Worm (Caenorhabditis elegans): ENCODE results near the gene ing-3.

The ing-3 gene

ce11 chrII:13872191-13872889 lies 3.5 kb upstream of the ing-3 start, which contains the start of the genes cup-14 and ndub-8 (continued):
- TF ChIP-seq nfya-1 (tag; optimal IDR thresholded peaks at IDR 0.05; ENCODE audit: insufficient read depth), result peak; percentile 98
- peak; percentile 64 for TF ChIP-seq elt-2 (tag; optimal IDR thresholded peaks at IDR 0.05)
- TF ChIP-seq nhr-67 (tag; optimal IDR thresholded peaks at IDR 0.05), result no peak
- TF ChIP-seq ceh-9 (tag; optimal IDR thresholded peaks at IDR 0.05), result no peak
- peak; percentile 88 for TF ChIP-seq lin-39 (tag; optimal IDR thresholded peaks at IDR 0.05)
- peak; percentile 84 for TF ChIP-seq snpc-4 (tag; optimal IDR thresholded peaks at IDR 0.05)
- no peak for TF ChIP-seq aly-2 (tag; optimal IDR thresholded peaks at IDR 0.05)
- peak; percentile 3 for TF ChIP-seq skn-1 (tag; optimal IDR thresholded peaks at IDR 0.05)
- TF ChIP-seq jun-1 (tag; optimal IDR thresholded peaks at IDR 0.05), result peak; percentile 36
- peak; percentile 84 for TF ChIP-seq ama-1 (optimal IDR thresholded peaks at IDR 0.05)

- TF ChIP-seq nfya-1 (tag; optimal IDR thresholded peaks at IDR 0.05; ENCODE audit: insufficient read depth) (no peak), nhr-237 (tag; optimal IDR thresholded peaks at IDR 0.05) (no peak)
Observed at ce11 chrII:13877994-13878393, 2.2 kb downstream of the ing-3 start.

ce11 chrII:13879589-13879988 lies 3.8 kb downstream of the ing-3 start:
- TF ChIP-seq hmg-11 (tag; optimal IDR thresholded peaks at IDR 0.05), result no peak
- no peak for TF ChIP-seq fkh-10 (GFP tag; optimal IDR thresholded peaks at IDR 0.05)
- TF ChIP-seq ceh-16 (tag; optimal IDR thresholded peaks at IDR 0.05), result no peak
- TF ChIP-seq nhr-67 (tag; optimal IDR thresholded peaks at IDR 0.05), result no peak
- TF ChIP-seq elt-1 (tag; optimal IDR thresholded peaks at IDR 0.05), result no peak
- TF ChIP-seq nhr-43 (tag; optimal IDR thresholded peaks at IDR 0.05; ENCODE audit: poor library complexity, severe bottlenecking), result no peak
- TF ChIP-seq aly-2 (tag; optimal IDR thresholded peaks at IDR 0.05), result no peak
- no peak for TF ChIP-seq lsy-12 (tag; optimal IDR thresholded peaks at IDR 0.05)
- no peak for TF ChIP-seq elt-3 (tag; optimal IDR thresholded peaks at IDR 0.05)
- no peak for TF ChIP-seq jun-1 (tag; optimal IDR thresholded peaks at IDR 0.05)
- no peak for TF ChIP-seq ceh-28 (tag; optimal IDR thresholded peaks at IDR 0.05)
- TF ChIP-seq nhr-25 (tag; optimal IDR thresholded peaks at IDR 0.05), result no peak
- no peak for TF ChIP-seq sea-2 (GFP tag; optimal IDR thresholded peaks at IDR 0.05)
- TF ChIP-seq ceh-82 (tag; optimal IDR thresholded peaks at IDR 0.05), result no peak
- TF ChIP-seq nhr-237 (tag; optimal IDR thresholded peaks at IDR 0.05), result no peak
- no peak for TF ChIP-seq nfya-1 (tag; optimal IDR thresholded peaks at IDR 0.05; ENCODE audit: insufficient read depth)
- no peak for TF ChIP-seq nhr-11 (tag; optimal IDR thresholded peaks at IDR 0.05)
- no peak for TF ChIP-seq nhr-77 (tag; optimal IDR thresholded peaks at IDR 0.05)

ce11 chrII:13882405-13882804 lies 6.6 kb downstream of the ing-3 start, which contains the start of gene hda-10:
Gene hda-10, plus strand, starts transcription at chrII:13882705.
- TF ChIP-seq pha-4 (tag; optimal IDR thresholded peaks at IDR 0.05) (no peak), ceh-9 (tag; optimal IDR thresholded peaks at IDR 0.05) (no peak)

- no peak for TF ChIP-seq elt-1 (tag; optimal IDR thresholded peaks at IDR 0.05)
- TF ChIP-seq ZK546.5 (tag; optimal IDR thresholded peaks at IDR 0.05), result no peak
- TF ChIP-seq mdl-1 (tag; optimal IDR thresholded peaks at IDR 0.05), result no peak
- no peak for TF ChIP-seq nhr-28 (tag; optimal IDR thresholded peaks at IDR 0.05)
- no peak for TF ChIP-seq fkh-10 (GFP tag; optimal IDR thresholded peaks at IDR 0.05)
- no peak for TF ChIP-seq zag-1 (tag; optimal IDR thresholded peaks at IDR 0.05)
- no peak for TF ChIP-seq pha-4 (tag; optimal IDR thresholded peaks at IDR 0.05)
- TF ChIP-seq sea-2 (GFP tag; optimal IDR thresholded peaks at IDR 0.05), result no peak
- TF ChIP-seq lin-15B (tag; optimal IDR thresholded peaks at IDR 0.05), result no peak
- no peak for TF ChIP-seq ceh-16 (tag; optimal IDR thresholded peaks at IDR 0.05)
- no peak for TF ChIP-seq hmg-11 (tag; optimal IDR thresholded peaks at IDR 0.05)
Observed at ce11 chrII:13886431-13886830, 10.6 kb downstream of the ing-3 start.

- TF ChIP-seq ztf-11 (tag; optimal IDR thresholded peaks at IDR 0.05), result no peak
- TF ChIP-seq nhr-76 (tag; optimal IDR thresholded peaks at IDR 0.05), result no peak
- peak; percentile 80 for TF ChIP-seq nfya-1 (tag; optimal IDR thresholded peaks at IDR 0.05; ENCODE audit: insufficient read depth)
- no peak for TF ChIP-seq nhr-11 (tag; optimal IDR thresholded peaks at IDR 0.05)
- peak; percentile 32 for TF ChIP-seq nhr-23 (tag; optimal IDR thresholded peaks at IDR 0.05)
- TF ChIP-seq pha-4 (tag; optimal IDR thresholded peaks at IDR 0.05), result peak; percentile 89
- TF ChIP-seq hmg-11 (tag; optimal IDR thresholded peaks at IDR 0.05), result peak; percentile 28
- peak; percentile 17 for TF ChIP-seq elt-2 (tag; optimal IDR thresholded peaks at IDR 0.05)
- no peak for TF ChIP-seq aly-2 (tag; optimal IDR thresholded peaks at IDR 0.05)
- peak; percentile 27 for TF ChIP-seq ceh-28 (tag; optimal IDR thresholded peaks at IDR 0.05)
- peak; percentile 28 for TF ChIP-seq nhr-77 (tag; optimal IDR thresholded peaks at IDR 0.05)
- peak; percentile 25 for TF ChIP-seq snpc-4 (tag; optimal IDR thresholded peaks at IDR 0.05)
- peak; percentile 89 for TF ChIP-seq lin-15B (tag; optimal IDR thresholded peaks at IDR 0.05)
- peak; percentile 68 for TF ChIP-seq lin-39 (tag; optimal IDR thresholded peaks at IDR 0.05)
Observed at ce11 chrII:13888278-13888677, 12.4 kb downstream of the ing-3 start, which contains the start of gene mcd-1. Gene mcd-1, plus strand, starts transcription at chrII:13888544.

Measured in whole organism, L3 larva.